Worm (Caenorhabditis elegans): Measurements from ENCODE around the gene T26H8.5.

DNA sequence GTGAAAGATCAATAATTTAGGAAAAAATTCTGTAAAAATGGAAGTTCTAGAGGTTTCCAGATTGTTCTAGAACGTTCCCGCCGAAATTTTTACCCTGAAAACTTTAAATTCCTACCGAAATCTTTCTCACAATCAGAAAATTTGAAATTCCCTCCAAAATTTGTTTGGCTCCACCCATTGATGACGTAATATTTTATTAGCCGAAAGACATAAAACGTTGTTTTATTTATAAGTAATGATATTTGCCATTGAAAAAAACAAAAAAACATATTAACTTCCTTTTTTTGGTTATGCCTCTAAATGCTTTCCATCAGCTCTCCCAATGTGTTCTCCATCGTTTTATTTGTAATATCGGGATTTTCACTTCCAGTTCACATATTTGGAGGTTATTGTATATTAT, 24.9 kb upstream of the T26H8.5 start, which contains the start of gene srh-295:
- TF ChIP-seq madf-2 (tag; optimal IDR thresholded peaks at IDR 0.05) (no peak), nhr-11 (tag; optimal IDR thresholded peaks at IDR 0.05) (no peak), dmd-4 (tag; optimal IDR thresholded peaks at IDR 0.05; ENCODE audit: borderline replicate concordance) (no peak), sox-4 (tag; optimal IDR thresholded peaks at IDR 0.05) (no peak)

Data from whole organism, late embryonic.